Worm (Caenorhabditis elegans) whole organism, L3 larva: ENCODE data around the gene agmo-1.

Experiments used
- R02D3.7 ChIP-seq: fragments of 150-350 bp; optimal IDR thresholded peaks from 2 replicates; lab custom pipeline; 2014; ENCODE audit warnings: missing biosample characterization, missing genetic modification characterization
- aly-2 ChIP-seq: fragments of 150-350 bp; optimal IDR thresholded peaks from 2 replicates; lab custom pipeline; 2014; ENCODE audit warnings: missing biosample characterization, missing genetic modification characterization
- ama-1 ChIP-seq: fragments of 150-350 bp; optimal IDR thresholded peaks from 2 replicates; lab custom pipeline; 2018
- ceh-16 ChIP-seq: sonication (generic microtip); optimal IDR thresholded peaks from 2 replicates; lab custom pipeline; 2017; ENCODE audit warnings: missing biosample characterization, missing genetic modification characterization
- ceh-28 ChIP-seq: fragments of 150-350 bp; optimal IDR thresholded peaks from 2 replicates; lab custom pipeline; 2014; ENCODE audit warnings: missing biosample characterization, missing genetic modification reagents, missing genetic modification characterization
- ceh-82 ChIP-seq: fragments of 150-350 bp; optimal IDR thresholded peaks from 2 replicates; lab custom pipeline; 2014; ENCODE audit warnings: missing biosample characterization, missing genetic modification characterization
- ceh-9 ChIP-seq: sonication (generic microtip); optimal IDR thresholded peaks from 2 replicates; lab custom pipeline; 2018; ENCODE audit warnings: missing biosample characterization, missing genetic modification characterization
- egl-27 ChIP-seq: sonication (generic microtip); optimal IDR thresholded peaks from 4 replicates; lab custom pipeline; 2017; ENCODE audit warnings: missing biosample characterization, missing genetic modification reagents, missing genetic modification characterization
- egl-5 ChIP-seq: fragments of 150-350 bp; optimal IDR thresholded peaks from 2 replicates; lab custom pipeline; 2017; ENCODE audit warnings: missing biosample characterization, missing genetic modification reagents, missing genetic modification characterization, inconsistent platforms
- elt-1 ChIP-seq: fragments of 150-350 bp; optimal IDR thresholded peaks from 2 replicates; lab custom pipeline; 2014; ENCODE audit warnings: missing biosample characterization, missing genetic modification characterization
- elt-2 ChIP-seq: sonication (generic microtip); optimal IDR thresholded peaks from 2 replicates; lab custom pipeline; 2016; ENCODE audit warnings: missing genetic modification reagents, mild to moderate bottlenecking, missing genetic modification characterization, missing compliant biosample characterization
- jun-1 ChIP-seq: fragments of 150-350 bp; optimal IDR thresholded peaks from 2 replicates; lab custom pipeline; 2014; ENCODE audit warnings: missing biosample characterization, missing genetic modification reagents, missing genetic modification characterization
- lin-15B ChIP-seq: fragments of 150-350 bp; optimal IDR thresholded peaks from 2 replicates; lab custom pipeline; 2014; ENCODE audit warnings: missing biosample characterization, missing genetic modification characterization
- lin-39 ChIP-seq: fragments of 150-350 bp; optimal IDR thresholded peaks from 2 replicates; lab custom pipeline; 2018; ENCODE audit warnings: missing biosample characterization, missing genetic modification reagents, missing genetic modification characterization
- lsy-12 ChIP-seq: sonication (generic microtip); optimal IDR thresholded peaks from 2 replicates; lab custom pipeline; 2016; ENCODE audit warnings: mild to moderate bottlenecking, missing genetic modification characterization, missing compliant biosample characterization
- mdl-1 ChIP-seq: fragments of 150-350 bp; optimal IDR thresholded peaks from 2 replicates; lab custom pipeline; 2014; ENCODE audit warnings: missing biosample characterization, missing genetic modification characterization
- nfya-1 ChIP-seq: sonication (generic microtip); optimal IDR thresholded peaks from 2 replicates; lab custom pipeline; 2017; ENCODE audit warnings: missing genetic modification characterization, mild to moderate bottlenecking, missing compliant biosample characterization, antibody characterized with exemption, moderate library complexity; ENCODE audit not compliant: insufficient read depth
- nhr-11 ChIP-seq: fragments of 150-350 bp; optimal IDR thresholded peaks from 2 replicates; lab custom pipeline; 2014; ENCODE audit warnings: missing biosample characterization, missing genetic modification characterization
- nhr-12 ChIP-seq: fragments of 150-350 bp; optimal IDR thresholded peaks from 2 replicates; lab custom pipeline; 2014; ENCODE audit warnings: missing biosample characterization, missing genetic modification characterization
- nhr-23 ChIP-seq: fragments of 150-350 bp; optimal IDR thresholded peaks from 2 replicates; lab custom pipeline; 2014; ENCODE audit warnings: missing biosample characterization, missing genetic modification reagents, missing genetic modification characterization
- nhr-237 ChIP-seq: fragments of 150-350 bp; optimal IDR thresholded peaks from 2 replicates; lab custom pipeline; 2014; ENCODE audit warnings: missing biosample characterization, missing genetic modification characterization
- nhr-43 ChIP-seq: sonication (generic microtip); optimal IDR thresholded peaks from 2 replicates; lab custom pipeline; 2016; ENCODE audit warnings: mild to moderate bottlenecking, missing genetic modification characterization, missing compliant biosample characterization; ENCODE audit not compliant: poor library complexity, severe bottlenecking
- nhr-76 ChIP-seq: fragments of 150-350 bp; sonication (generic microtip); optimal IDR thresholded peaks from 5 replicates; lab custom pipeline; 2014; ENCODE audit warnings: missing biosample characterization, missing genetic modification characterization
- nhr-77 ChIP-seq: fragments of 150-350 bp; optimal IDR thresholded peaks from 2 replicates; lab custom pipeline; 2014; ENCODE audit warnings: missing biosample characterization, missing genetic modification characterization
- pha-4 ChIP-seq: fragments of 150-350 bp; optimal IDR thresholded peaks from 2 replicates; lab custom pipeline; 2014; ENCODE audit warnings: missing biosample characterization, missing genetic modification reagents, missing genetic modification characterization
- pqm-1 ChIP-seq: fragments of 150-350 bp; optimal IDR thresholded peaks from 2 replicates; lab custom pipeline; 2017; ENCODE audit warnings: missing biosample characterization, missing genetic modification characterization, inconsistent platforms
- tbx-2 ChIP-seq: sonication (generic microtip); optimal IDR thresholded peaks from 2 replicates; lab custom pipeline; 2016; ENCODE audit warnings: mild to moderate bottlenecking, missing genetic modification characterization, missing compliant biosample characterization
- unc-39 ChIP-seq: sonication (generic microtip); optimal IDR thresholded peaks from 4 replicates; lab custom pipeline; 2017; ENCODE audit warnings: missing biosample characterization, missing genetic modification characterization
- unc-62 ChIP-seq: fragments of 150-350 bp; sonication (generic microtip); optimal IDR thresholded peaks from 4 replicates; lab custom pipeline; 2014; ENCODE audit warnings: missing biosample characterization, missing genetic modification reagents, missing genetic modification characterization
- zag-1 ChIP-seq: fragments of 150-350 bp; optimal IDR thresholded peaks from 2 replicates; lab custom pipeline; 2014; ENCODE audit warnings: missing biosample characterization, missing genetic modification characterization
- ztf-11 ChIP-seq: fragments of 150-350 bp; optimal IDR thresholded peaks from 2 replicates; lab custom pipeline; 2014; ENCODE audit warnings: missing biosample characterization, missing genetic modification characterization

The agmo-1 gene

DNA sequence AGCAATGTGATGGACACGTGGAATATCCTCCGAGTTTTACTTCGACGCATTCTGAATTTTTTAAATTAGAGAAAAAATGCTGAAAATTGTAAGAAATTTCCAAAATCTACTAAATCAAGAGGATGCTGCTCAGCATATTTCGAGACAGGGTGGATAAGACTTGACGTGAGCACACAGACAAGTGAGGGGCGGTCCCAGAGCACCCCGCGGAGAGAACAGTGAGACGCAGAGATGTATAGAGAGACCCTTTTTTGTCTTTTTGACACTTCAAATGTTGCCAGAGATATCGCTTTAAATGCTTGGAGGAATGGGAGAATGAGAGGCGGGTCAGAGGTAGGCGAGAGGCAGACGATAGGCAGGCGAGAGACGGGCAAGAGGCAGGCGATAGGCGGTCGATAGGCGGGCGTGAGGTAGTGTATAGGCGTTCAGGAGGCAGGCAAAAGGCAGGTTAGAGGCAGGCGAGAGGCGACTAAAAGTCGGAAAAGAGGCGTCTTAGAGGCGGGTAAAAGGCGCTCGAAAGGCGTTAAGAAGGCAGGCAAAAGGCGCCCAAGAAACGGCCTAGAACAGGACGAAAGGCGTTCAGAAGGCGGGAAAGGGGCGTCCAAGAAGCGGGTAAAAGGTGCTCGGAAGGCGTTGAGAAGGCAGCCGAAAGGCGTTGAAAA lies 18.6 kb downstream of the agmo-1 start, which contains the start of gene gab-1:
Gene gab-1, minus strand, starts transcription at position 51 of the 662 bp plus-strand sequence.
- peak; percentile 18 for TF ChIP-seq lin-39
- TF ChIP-seq egl-5: no peak
- TF ChIP-seq unc-62 (GFP tag; lab: Kevin White, UChicago): no peak
- TF ChIP-seq ceh-9 (tag; lab: Kevin White, UChicago): no peak
- no peak for TF ChIP-seq nhr-237 (tag; lab: Kevin White, UChicago)
- no peak for TF ChIP-seq pha-4 (tag; lab: Kevin White, UChicago)
- TF ChIP-seq, all 47 proteins: peak for 1

DNA sequence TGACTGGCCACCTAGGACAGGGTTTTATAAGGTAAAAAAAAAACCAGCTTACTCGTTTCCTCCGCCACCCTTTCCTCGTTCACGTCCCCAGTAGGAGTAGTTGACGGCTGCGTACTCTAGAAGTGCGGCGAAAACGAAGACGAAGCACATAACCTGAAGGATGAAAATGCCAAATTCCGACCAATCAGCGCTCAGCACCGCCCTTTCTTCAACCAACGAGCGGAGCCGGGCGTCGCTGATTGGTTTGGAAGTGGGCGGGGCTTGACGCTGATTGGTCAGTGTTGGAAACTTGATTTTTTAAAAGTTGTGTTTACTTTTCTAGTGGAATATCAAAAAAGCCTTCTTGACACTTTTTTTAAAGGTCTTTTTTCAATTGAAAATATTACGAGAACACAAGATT lies 24.6 kb downstream of the agmo-1 start:
- TF ChIP-seq nfya-1 (tag; lab: Kevin White, UChicago): peak; percentile 87
- TF ChIP-seq ceh-16 (tag; lab: Kevin White, UChicago): no peak

DNA sequence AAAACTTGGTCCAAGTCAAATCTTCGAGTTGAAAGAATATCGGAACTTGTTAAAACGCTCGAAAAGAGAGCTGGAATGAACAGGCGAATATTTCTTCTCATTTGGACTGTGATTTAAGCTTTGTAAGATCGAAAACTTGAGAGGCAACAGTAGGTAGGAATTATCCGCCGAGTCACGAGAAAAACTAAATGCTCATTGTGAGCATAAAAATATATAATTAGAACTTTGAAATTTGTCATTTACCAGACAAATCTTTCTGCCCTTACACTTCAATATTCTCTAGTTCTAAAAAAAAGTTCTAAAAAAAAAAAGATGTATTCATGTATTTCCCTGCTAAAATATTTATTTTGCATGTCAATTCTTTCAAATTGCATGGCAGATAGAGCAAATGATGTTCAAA lies 34.1 kb downstream of the agmo-1 start, which contains the start of the genes irld-19 and irld-61:
Gene irld-19, minus strand, starts transcription at position 101 of the 400 bp plus-strand sequence.
Gene irld-61, plus strand, starts transcription at position 313 of the 400 bp plus-strand sequence.
- no peak for TF ChIP-seq jun-1
- TF ChIP-seq ama-1 (lab: Kevin White, UChicago): no peak
- no peak for TF ChIP-seq nfya-1 (tag; lab: Kevin White, UChicago)
- no peak for TF ChIP-seq mdl-1 (tag; lab: Kevin White, UChicago)
- TF ChIP-seq lin-15B: no peak
- no peak for TF ChIP-seq elt-1 (tag; lab: Kevin White, UChicago)
- TF ChIP-seq nhr-237 (tag; lab: Kevin White, UChicago): no peak
- TF ChIP-seq nhr-11: no peak
- TF ChIP-seq R02D3.7: no peak

DNA sequence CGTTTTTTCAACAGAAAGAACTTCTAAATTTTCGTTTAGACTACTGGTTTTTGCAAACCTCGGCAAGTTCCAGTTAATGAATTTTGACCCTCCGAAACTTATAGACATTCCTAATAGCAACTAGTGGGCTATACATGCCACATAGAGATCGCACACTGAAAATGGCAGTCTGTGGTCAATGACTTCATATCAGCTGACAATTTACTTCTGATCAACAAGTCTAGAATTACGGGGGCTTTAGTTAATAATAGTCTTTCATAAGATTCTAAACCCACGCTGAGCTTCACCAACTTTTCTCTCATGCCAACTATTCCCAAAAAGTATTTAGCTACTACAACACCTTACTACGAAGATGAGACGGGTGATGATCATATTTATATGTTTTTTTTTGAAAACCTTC lies 41.0 kb downstream of the agmo-1 start, which contains the start of gene srw-9:
Gene srw-9, plus strand, starts transcription at position 301 of the 400 bp plus-strand sequence.
- no peak for TF ChIP-seq nhr-12

- TF ChIP-seq nhr-43: no peak
- TF ChIP-seq R02D3.7: no peak
- no peak for TF ChIP-seq nhr-12
- TF ChIP-seq nhr-11: no peak
- TF ChIP-seq pqm-1 (tag; lab: Kevin White, UChicago): no peak
- TF ChIP-seq ceh-16 (tag; lab: Kevin White, UChicago): no peak
- TF ChIP-seq tbx-2 (tag; lab: Kevin White, UChicago): no peak
- TF ChIP-seq, all 47 proteins: peak for 0
These were observed 43.3 kb downstream of the agmo-1 start, which contains the start of gene srw-10 for ce11 chrIII:12755048-12755447. srw-10 (plus strand) TSS chrIII:12755348.

- TF ChIP-seq pha-4 (tag; lab: Kevin White, UChicago) (no peak), ceh-16 (tag; lab: Kevin White, UChicago) (no peak), lsy-12 (tag; lab: Kevin White, UChicago) (no peak), nhr-23 (tag; lab: Kevin White, UChicago) (no peak), lin-39 (no peak), nhr-237 (tag; lab: Kevin White, UChicago) (no peak), elt-2 (no peak), aly-2 (tag; lab: Kevin White, UChicago) (no peak), ceh-28 (tag; lab: Kevin White, UChicago) (no peak), mdl-1 (tag; lab: Kevin White, UChicago) (no peak), ama-1 (lab: Kevin White, UChicago) (no peak), ztf-11 (tag; lab: Kevin White, UChicago) (no peak), tbx-2 (tag; lab: Kevin White, UChicago) (no peak), nhr-76 (tag; lab: Kevin White, UChicago) (no peak), ceh-82 (tag; lab: Kevin White, UChicago) (no peak)
- TF ChIP-seq, all 47 proteins: peak for 0
These were observed 47.5 kb downstream of the agmo-1 start, which contains the start of the genes irld-60 and irld-20 for ce11 chrIII:12750831-12751230. irld-60 (minus strand) TSS chrIII:12750931. irld-20 (plus strand) TSS chrIII:12751109.

- TF ChIP-seq nhr-77 (tag; lab: Kevin White, UChicago) (no peak), ceh-16 (tag; lab: Kevin White, UChicago) (no peak), zag-1 (tag; lab: Kevin White, UChicago) (no peak), ztf-11 (tag; lab: Kevin White, UChicago) (no peak), pqm-1 (tag; lab: Kevin White, UChicago) (no peak), lin-39 (no peak), jun-1 (no peak), elt-1 (tag; lab: Kevin White, UChicago) (no peak), egl-27 (no peak), unc-39 (no peak)
- TF ChIP-seq, all 47 proteins: peak for 0
These were observed 52.0 kb downstream of the agmo-1 start, which contains the start of gene Y111B2A.21 for ce11 chrIII:12746369-12746855. Y111B2A.21 (plus strand) TSS chrIII:12746419.
